Fruit fly (Drosophila melanogaster) whole organism, embryonic: ENCODE results near the gene rb.

ENCODE experiments used
- Aef1 ChIP-seq: fragments of 200-800 bp; sonication (Bioruptor generic); IDR thresholded peaks from 3 replicates; pipeline ENCODE4 v1.3.6; 2022; ENCODE audit warnings: missing biosample characterization, missing genetic modification characterization
- Bteb2 ChIP-seq: fragments of 200-800 bp; sonication (Bioruptor generic); optimal IDR thresholded peaks from 2 replicates; lab custom pipeline; 2016; ENCODE audit warnings: missing biosample characterization, missing genetic modification characterization
- CG10267 ChIP-seq: fragments of 200-800 bp; sonication (Bioruptor generic); optimal IDR thresholded peaks from 2 replicates; lab custom pipeline; 2018; ENCODE audit warnings: missing biosample characterization, mild to moderate bottlenecking, missing genetic modification characterization, moderate library complexity
- CG10979 ChIP-seq: fragments of 200-800 bp; sonication (Bioruptor generic); optimal IDR thresholded peaks from 2 replicates; lab custom pipeline; 2018; ENCODE audit warnings: missing biosample characterization, mild to moderate bottlenecking, missing genetic modification characterization, moderate library complexity
- CG12104 ChIP-seq: fragments of 200-800 bp; sonication (Bioruptor generic); optimal IDR thresholded peaks from 3 replicates; lab custom pipeline; 2016; ENCODE audit warnings: missing biosample characterization, missing genetic modification characterization
- CG12942 ChIP-seq: fragments of 200-800 bp; sonication (Bioruptor generic); optimal IDR thresholded peaks from 3 replicates; lab custom pipeline; 2016; ENCODE audit warnings: missing biosample characterization, missing genetic modification characterization
- CG13287 ChIP-seq: fragments of 200-800 bp; sonication (Bioruptor generic); IDR thresholded peaks from 2 replicates; pipeline ENCODE4 v1.3.6; 2022; ENCODE audit warnings: missing biosample characterization, missing genetic modification characterization; ENCODE audit not compliant: partially characterized antibody
- CG13775 ChIP-seq: fragments of 200-800 bp; sonication (Bioruptor generic); optimal IDR thresholded peaks from 3 replicates; lab custom pipeline; 2017; ENCODE audit warnings: missing biosample characterization, mild to moderate bottlenecking, missing genetic modification characterization
- CG13894 ChIP-seq: fragments of 200-800 bp; sonication (Bioruptor generic); optimal IDR thresholded peaks from 3 replicates; lab custom pipeline; 2018; ENCODE audit warnings: missing biosample characterization, mild to moderate bottlenecking, missing genetic modification characterization, moderate library complexity
- CG17328 ChIP-seq: fragments of 200-800 bp; sonication (Bioruptor generic); IDR thresholded peaks from 2 replicates; pipeline ENCODE4 v1.3.6; 2022; ENCODE audit warnings: missing biosample characterization, missing genetic modification characterization
- CG1792 ChIP-seq: fragments of 200-800 bp; sonication (Bioruptor generic); optimal IDR thresholded peaks from 2 replicates; lab custom pipeline; 2016; ENCODE audit warnings: missing biosample characterization, missing genetic modification characterization
- CG2199 ChIP-seq: fragments of 200-800 bp; sonication (Bioruptor generic); IDR thresholded peaks from 3 replicates; pipeline ENCODE4 v1.3.6; 2022; ENCODE audit warnings: missing biosample characterization, missing genetic modification characterization
- CG5245 ChIP-seq: fragments of 200-800 bp; sonication (Bioruptor generic); optimal IDR thresholded peaks from 3 replicates; lab custom pipeline; 2016; ENCODE audit warnings: missing biosample characterization, missing genetic modification characterization
- CG5953 ChIP-seq: fragments of 200-800 bp; sonication (Bioruptor generic); IDR thresholded peaks from 2 replicates; pipeline ENCODE4 v1.3.6; 2022; ENCODE audit warnings: missing biosample characterization, missing genetic modification characterization
- CG6175 ChIP-seq: fragments of 200-800 bp; sonication (Bioruptor generic); IDR thresholded peaks from 3 replicates; pipeline ENCODE4 v1.3.6; 2022; ENCODE audit warnings: missing biosample characterization, missing genetic modification characterization
- CG6683 ChIP-seq: fragments of 200-800 bp; sonication (Bioruptor generic); optimal IDR thresholded peaks from 2 replicates; lab custom pipeline; 2017; ENCODE audit warnings: missing biosample characterization, mild to moderate bottlenecking, missing genetic modification characterization, missing genetic modification reagents
- CG7556 ChIP-seq: fragments of 200-800 bp; sonication (Bioruptor generic); optimal IDR thresholded peaks from 2 replicates; lab custom pipeline; 2017; ENCODE audit warnings: missing biosample characterization, mild to moderate bottlenecking, missing genetic modification characterization
- CTCF ChIP-seq: fragments of 200-800 bp; sonication (Bioruptor generic); optimal IDR thresholded peaks from 2 replicates; lab custom pipeline; 2017; ENCODE audit warnings: missing biosample characterization, mild to moderate bottlenecking, missing genetic modification characterization, moderate library complexity
- Camta ChIP-seq: fragments of 200-800 bp; sonication (Bioruptor generic); optimal IDR thresholded peaks from 2 replicates; lab custom pipeline; 2016; ENCODE audit warnings: missing biosample characterization, missing genetic modification characterization
- Doc3 ChIP-seq: fragments of 200-800 bp; sonication (Bioruptor generic); IDR thresholded peaks from 3 replicates; pipeline ENCODE4 v1.3.6; 2022; ENCODE audit warnings: missing biosample characterization, missing genetic modification characterization; ENCODE audit not compliant: partially characterized antibody
- Drgx ChIP-seq: fragments of 200-800 bp; sonication (Bioruptor generic); IDR thresholded peaks from 2 replicates; pipeline ENCODE4 v1.3.6; 2022; ENCODE audit warnings: missing biosample characterization, missing genetic modification characterization
- Gug ChIP-seq: fragments of 200-800 bp; sonication (Bioruptor generic); IDR thresholded peaks from 4 replicates; pipeline ENCODE4 v1.3.6; 2022; ENCODE audit warnings: missing biosample characterization, missing genetic modification characterization
- H15 ChIP-seq: fragments of 200-800 bp; sonication (Bioruptor generic); IDR thresholded peaks from 3 replicates; pipeline ENCODE4 v1.3.6; 2022; ENCODE audit warnings: missing biosample characterization, missing genetic modification characterization
- HHEX ChIP-seq: fragments of 200-800 bp; sonication (Bioruptor generic); optimal IDR thresholded peaks from 3 replicates; lab custom pipeline; 2017; ENCODE audit warnings: missing biosample characterization, mild to moderate bottlenecking, missing genetic modification characterization, missing genetic modification reagents
- HLH54F ChIP-seq: fragments of 200-800 bp; sonication (Bioruptor generic); optimal IDR thresholded peaks from 3 replicates; lab custom pipeline; 2016; ENCODE audit warnings: missing biosample characterization, missing genetic modification characterization
- Mrtf ChIP-seq: fragments of 200-800 bp; sonication (Bioruptor generic); IDR thresholded peaks from 3 replicates; pipeline ENCODE4 v1.3.6; 2022; ENCODE audit warnings: missing biosample characterization, missing genetic modification characterization
- NC2β ChIP-seq: fragments of 200-800 bp; sonication (Bioruptor generic); optimal IDR thresholded peaks from 2 replicates; lab custom pipeline; 2016; ENCODE audit warnings: missing biosample characterization, missing genetic modification characterization
- Neu2 ChIP-seq: fragments of 200-800 bp; sonication (Bioruptor generic); optimal IDR thresholded peaks from 3 replicates; lab custom pipeline; 2016; ENCODE audit warnings: missing biosample characterization, missing genetic modification characterization, borderline replicate concordance
- Pdp1 ChIP-seq, 2 experiments: fragments of 200-800 bp; sonication (Bioruptor generic); optimal IDR thresholded peaks; 3 replicates each; lab custom pipeline; 2016; ENCODE audit warnings: missing biosample characterization in 2 of 2, missing genetic modification characterization in 2 of 2, mild to moderate bottlenecking in 1 of 2, moderate library complexity in 1 of 2
- Vsx1 ChIP-seq: fragments of 200-800 bp; sonication (Bioruptor generic); optimal IDR thresholded peaks from 2 replicates; lab custom pipeline; 2017; ENCODE audit warnings: missing biosample characterization, mild to moderate bottlenecking, missing genetic modification characterization, missing genetic modification reagents
- ash1 ChIP-seq: fragments of 200-800 bp; sonication (Bioruptor generic); optimal IDR thresholded peaks from 2 replicates; lab custom pipeline; 2018; ENCODE audit warnings: missing biosample characterization, mild to moderate bottlenecking, missing genetic modification characterization
- az2 ChIP-seq: fragments of 200-800 bp; sonication (Bioruptor generic); optimal IDR thresholded peaks from 3 replicates; lab custom pipeline; 2016; ENCODE audit warnings: missing biosample characterization, missing genetic modification characterization
- bcd ChIP-seq: fragments of 200-800 bp; sonication (Bioruptor generic); optimal IDR thresholded peaks from 2 replicates; lab custom pipeline; 2017; ENCODE audit warnings: missing biosample characterization, mild to moderate bottlenecking, missing genetic modification characterization
- br ChIP-seq: fragments of >200 bp; optimal IDR thresholded peaks from 2 replicates; lab custom pipeline; 2017
- bsh ChIP-seq, 2 experiments: fragments of 200-800 bp; sonication (Bioruptor generic); optimal IDR thresholded peaks; 2 replicates each; lab custom pipeline; 2017 to 2018; ENCODE audit warnings: mild to moderate bottlenecking in 2 of 2, missing biosample characterization in 2 of 2, missing genetic modification characterization in 2 of 2, moderate library complexity in 1 of 2
- cas ChIP-seq: fragments of 200-800 bp; sonication (Bioruptor generic); IDR thresholded peaks from 2 replicates; pipeline ENCODE4 v1.3.6; 2022; ENCODE audit warnings: missing biosample characterization, missing genetic modification characterization
- dati ChIP-seq: fragments of 200-800 bp; sonication (Bioruptor generic); IDR thresholded peaks from 2 replicates; pipeline ENCODE4 v1.3.6; 2022; ENCODE audit warnings: missing biosample characterization, missing genetic modification characterization
- dmrt11E ChIP-seq: fragments of 200-800 bp; sonication (Bioruptor generic); optimal IDR thresholded peaks from 3 replicates; lab custom pipeline; 2018; ENCODE audit warnings: missing biosample characterization, mild to moderate bottlenecking, missing genetic modification characterization, moderate library complexity
- dmrt99B ChIP-seq: fragments of 200-800 bp; sonication (Bioruptor generic); optimal IDR thresholded peaks from 2 replicates; lab custom pipeline; 2018; ENCODE audit warnings: missing biosample characterization, mild to moderate bottlenecking, missing genetic modification characterization, moderate library complexity
- onecut ChIP-seq: fragments of 200-800 bp; sonication (Bioruptor generic); IDR thresholded peaks from 2 replicates; pipeline ENCODE4 v1.3.6; 2022; ENCODE audit warnings: missing biosample characterization, missing genetic modification characterization
- phol ChIP-seq: fragments of 200-800 bp; sonication (Bioruptor generic); optimal IDR thresholded peaks from 3 replicates; lab custom pipeline; 2018; ENCODE audit warnings: missing biosample characterization, mild to moderate bottlenecking, missing genetic modification characterization, moderate library complexity
- ranshi ChIP-seq: fragments of 200-800 bp; sonication (Bioruptor generic); IDR thresholded peaks from 2 replicates; pipeline ENCODE4 v1.3.6; 2022; ENCODE audit warnings: missing biosample characterization, missing genetic modification characterization
- schlank ChIP-seq: fragments of 200-800 bp; sonication (Bioruptor generic); optimal IDR thresholded peaks from 2 replicates; lab custom pipeline; 2018; ENCODE audit warnings: missing biosample characterization, mild to moderate bottlenecking, missing genetic modification characterization
- sens ChIP-seq: fragments of 200-800 bp; sonication (Bioruptor generic); peaks from one replicate; lab custom pipeline; 2016; ENCODE audit warnings: missing biosample characterization, missing genetic modification characterization
- seq ChIP-seq: fragments of 200-800 bp; sonication (Bioruptor generic); IDR thresholded peaks from 2 replicates; pipeline ENCODE4 v1.3.6; 2022; ENCODE audit warnings: missing biosample characterization, missing genetic modification characterization
- ssp ChIP-seq: fragments of 200-800 bp; sonication (Bioruptor generic); IDR thresholded peaks from 2 replicates; pipeline ENCODE4 v1.3.6; 2022; ENCODE audit warnings: missing biosample characterization, missing genetic modification characterization
- unc-4 ChIP-seq: fragments of 200-800 bp; sonication (Bioruptor generic); IDR thresholded peaks from 2 replicates; pipeline ENCODE4 v1.3.6; 2022; ENCODE audit warnings: missing biosample characterization, missing genetic modification characterization; ENCODE audit not compliant: partially characterized antibody
- vfl ChIP-seq: fragments of 200-800 bp; sonication (Bioruptor generic); optimal IDR thresholded peaks from 2 replicates; lab custom pipeline; 2016; ENCODE audit warnings: missing biosample characterization, missing genetic modification characterization

rb gene

dm6 chrX:4560182-4560845, 19.9 kb upstream of the rb start (continued):
- TF ChIP-seq ranshi (GFP tag; lab: Robert Waterston, UW) (no peak), CG12942 (GFP tag; lab: Kevin White, UChicago) (no peak), schlank (no peak), onecut (GFP tag; lab: Robert Waterston, UW) (no peak), CTCF (GFP tag; lab: Kevin White, UChicago) (peak; percentile 82), az2 (GFP tag; lab: Kevin White, UChicago) (no peak), CG13287 (GFP tag; lab: Robert Waterston, UW) (no peak), CG10979 (tag; lab: Kevin White, UChicago) (peak; percentile 13), cas (no peak), bsh (GFP tag; optimal IDR thresholded peaks at IDR 0.05; lab: Kevin White, UChicago) (no peak), phol (peak; percentile 0), CG6683 (GFP tag; lab: Kevin White, UChicago) (no peak), CG7556 (no peak), ash1 (no peak), CG12104 (GFP tag; lab: Kevin White, UChicago) (no peak), dmrt99B (tag; lab: Kevin White, UChicago) (no peak), Doc3 (no peak), H15 (GFP tag; lab: Robert Waterston, UW) (no peak), CG1792 (GFP tag; lab: Kevin White, UChicago) (no peak), Pdp1 (GFP tag; optimal IDR thresholded peaks at IDR 0.05; lab: Kevin White, UChicago) (no peak), CG6175 (GFP tag; lab: Robert Waterston, UW) (no peak), Aef1 (GFP tag; lab: Robert Waterston, UW) (no peak), CG2199 (GFP tag; lab: Robert Waterston, UW) (no peak), seq (GFP tag; lab: Robert Waterston, UW) (no peak), vfl (GFP tag; lab: Kevin White, UChicago) (no peak), HHEX (GFP tag; lab: Kevin White, UChicago) (no peak), sens (peak; percentile 67), CG5245 (GFP tag; lab: Kevin White, UChicago) (no peak), ssp (GFP tag; lab: Robert Waterston, UW) (no peak), CG13775 (GFP tag; lab: Kevin White, UChicago) (no peak), CG10267 (no peak), bcd (GFP tag; lab: Kevin White, UChicago) (no peak), CG5953 (GFP tag; lab: Robert Waterston, UW) (no peak), Bteb2 (GFP tag; lab: Kevin White, UChicago) (no peak), NC2β (GFP tag; lab: Kevin White, UChicago) (no peak), Gug (GFP tag; lab: Robert Waterston, UW) (no peak), Drgx (no peak), br (no peak), unc-4 (GFP tag; lab: Robert Waterston, UW) (no peak), Neu2 (no peak), Vsx1 (GFP tag; lab: Kevin White, UChicago) (no peak), Camta (GFP tag; lab: Kevin White, UChicago) (no peak), CG13894 (tag; lab: Kevin White, UChicago) (no peak), dmrt11E (peak; percentile 20), dati (GFP tag; lab: Robert Waterston, UW) (no peak), CG17328 (GFP tag; lab: Robert Waterston, UW) (0 out of 2 replicates have a peak, but pooled peaks have one; percentile 25), Mrtf (no peak), HLH54F (GFP tag; lab: Kevin White, UChicago) (no peak)
